Worm (Caenorhabditis elegans) whole organism, young adult: ENCODE measurements around the gene ymel-1.

Source experiments
- B0035.1 ChIP-seq: sonication (generic microtip); optimal IDR thresholded peaks from 2 replicates; lab custom pipeline; 2016; ENCODE audit warnings: missing genetic modification characterization, mild to moderate bottlenecking, missing compliant biosample characterization, missing genotype, missing genetic modification reagents
- C06A6.2 ChIP-seq: fragments of 200-800 bp; sonication (Bioruptor generic); conservative IDR thresholded peaks from 2 replicates; pipeline ENCODE4 v1.3.6; 2022; ENCODE audit warnings: missing genetic modification characterization, missing compliant biosample characterization
- D2030.7 ChIP-seq: fragments of 200-800 bp; sonication (Bioruptor generic); IDR thresholded peaks from 2 replicates; pipeline ENCODE4 v1.3.6; 2022; ENCODE audit warnings: missing genetic modification reagents, missing genetic modification characterization, missing compliant biosample characterization
- F22D6.2 ChIP-seq: sonication (generic microtip); optimal IDR thresholded peaks from 2 replicates; lab custom pipeline; 2016; ENCODE audit warnings: mild to moderate bottlenecking, missing genetic modification characterization, missing compliant biosample characterization
- F33H1.4 ChIP-seq: fragments of 200-800 bp; sonication (Bioruptor generic); IDR thresholded peaks from 2 replicates; pipeline ENCODE4 v1.3.6; 2022; ENCODE audit warnings: missing genetic modification reagents, missing genetic modification characterization, missing compliant biosample characterization
- F37B4.10 ChIP-seq: fragments of 200-800 bp; sonication (Bioruptor generic); IDR thresholded peaks from 2 replicates; pipeline ENCODE4 v1.3.6; 2022; ENCODE audit warnings: missing genetic modification characterization, missing compliant biosample characterization
- F55B11.4 ChIP-seq: sonication (generic microtip); optimal IDR thresholded peaks from 2 replicates; lab custom pipeline; 2016; ENCODE audit warnings: missing compliant biosample characterization, missing genetic modification characterization, borderline replicate concordance; ENCODE audit not compliant: insufficient read depth
- F57A8.1 ChIP-seq: fragments of 200-800 bp; sonication (Bioruptor generic); optimal IDR thresholded peaks from 2 replicates; lab custom pipeline; 2018; ENCODE audit warnings: mild to moderate bottlenecking, missing genetic modification characterization, moderate library complexity, missing compliant biosample characterization
- K11D2.4 ChIP-seq: fragments of 200-800 bp; sonication (Bioruptor generic); IDR thresholded peaks from 2 replicates; pipeline ENCODE4 v1.3.6; 2022; ENCODE audit warnings: missing genetic modification reagents, missing genetic modification characterization, missing compliant biosample characterization
- T07F8.4 ChIP-seq: sonication (generic microtip); optimal IDR thresholded peaks from 2 replicates; lab custom pipeline; 2016; ENCODE audit warnings: mild to moderate bottlenecking, missing genetic modification characterization, moderate library complexity, missing compliant biosample characterization
- Y53F4B.3 ChIP-seq: fragments of 200-800 bp; sonication (Bioruptor generic); IDR thresholded peaks from 2 replicates; pipeline ENCODE4 v1.3.6; 2022; ENCODE audit warnings: missing genetic modification reagents, missing genetic modification characterization, missing compliant biosample characterization
- Y79H2A.3 ChIP-seq: fragments of 200-800 bp; sonication (Bioruptor generic); conservative IDR thresholded peaks from 2 replicates; pipeline ENCODE4 v1.3.6; 2022; ENCODE audit warnings: missing genetic modification reagents, missing genetic modification characterization, missing compliant biosample characterization
- ZK185.1 ChIP-seq: sonication (generic microtip); optimal IDR thresholded peaks from 2 replicates; lab custom pipeline; 2016; ENCODE audit warnings: mild to moderate bottlenecking, missing genetic modification characterization, missing compliant biosample characterization; ENCODE audit not compliant: poor library complexity, severe bottlenecking
- akir-1 ChIP-seq: fragments of 200-800 bp; sonication (Bioruptor generic); optimal IDR thresholded peaks from 2 replicates; lab custom pipeline; 2018; ENCODE audit warnings: mild to moderate bottlenecking, missing genetic modification characterization, moderate library complexity, missing compliant biosample characterization
- aptf-2 ChIP-seq: fragments of 200-800 bp; sonication (Bioruptor generic); conservative IDR thresholded peaks from 2 replicates; pipeline ENCODE4 v1.3.6; 2022; ENCODE audit warnings: missing genetic modification reagents, missing genetic modification characterization, missing compliant biosample characterization
- atf-7 ChIP-seq: sonication (generic microtip); optimal IDR thresholded peaks from 2 replicates; lab custom pipeline; 2017; ENCODE audit warnings: mild to moderate bottlenecking, missing genetic modification characterization, missing compliant biosample characterization
- attf-6 ChIP-seq: fragments of 200-800 bp; sonication (Bioruptor generic); IDR thresholded peaks from 2 replicates; pipeline ENCODE4 v1.3.6; 2022; ENCODE audit warnings: missing genetic modification reagents, missing genetic modification characterization, missing compliant biosample characterization
- bed-1 ChIP-seq: fragments of 200-800 bp; sonication (Bioruptor generic); IDR thresholded peaks from 2 replicates; pipeline ENCODE4 v1.3.6; 2022; ENCODE audit warnings: missing genetic modification reagents, missing genetic modification characterization, missing compliant biosample characterization
- ceh-58 ChIP-seq: fragments of 200-800 bp; sonication (Bioruptor generic); IDR thresholded peaks from 2 replicates; pipeline ENCODE4 v1.3.6; 2022; ENCODE audit warnings: missing genetic modification characterization, missing compliant biosample characterization
- ceh-79 ChIP-seq: sonication (generic microtip); optimal IDR thresholded peaks from 2 replicates; lab custom pipeline; 2017; ENCODE audit warnings: mild to moderate bottlenecking, missing genetic modification characterization, missing compliant biosample characterization
- chd-7 ChIP-seq: sonication (generic microtip); optimal IDR thresholded peaks from 2 replicates; lab custom pipeline; 2016; ENCODE audit warnings: mild to moderate bottlenecking, missing genetic modification characterization, moderate library complexity, missing compliant biosample characterization
- dpff-1 ChIP-seq: sonication (generic microtip); optimal IDR thresholded peaks from 2 replicates; lab custom pipeline; 2017; ENCODE audit warnings: mild to moderate bottlenecking, missing genetic modification characterization, missing compliant biosample characterization
- dpl-1 ChIP-seq: fragments of 150-350 bp; optimal IDR thresholded peaks from 2 replicates; lab custom pipeline; 2014; ENCODE audit warnings: missing biosample characterization, missing genetic modification reagents, missing genetic modification characterization
- egl-18 ChIP-seq: fragments of 200-800 bp; sonication (Bioruptor generic); IDR thresholded peaks from 2 replicates; pipeline ENCODE4 v1.3.6; 2022; ENCODE audit warnings: missing genetic modification reagents, missing genetic modification characterization, missing compliant biosample characterization
- ets-4 ChIP-seq: fragments of 200-800 bp; sonication (Bioruptor generic); optimal IDR thresholded peaks from 2 replicates; lab custom pipeline; 2018; ENCODE audit warnings: mild to moderate bottlenecking, missing genetic modification characterization, missing compliant biosample characterization
- fkh-3 ChIP-seq: sonication (generic microtip); optimal IDR thresholded peaks from 2 replicates; lab custom pipeline; 2016; ENCODE audit warnings: mild to moderate bottlenecking, missing genetic modification characterization, missing compliant biosample characterization
- hlh-12 ChIP-seq: sonication (generic microtip); optimal IDR thresholded peaks from 2 replicates; lab custom pipeline; 2016; ENCODE audit warnings: missing genetic modification characterization, missing compliant biosample characterization
- hlh-26 ChIP-seq: fragments of 200-800 bp; sonication (Bioruptor generic); conservative IDR thresholded peaks from 2 replicates; pipeline ENCODE4 v1.3.6; 2022; ENCODE audit warnings: missing genetic modification reagents, missing genetic modification characterization, missing compliant biosample characterization
- hmg-1.2 ChIP-seq: fragments of 200-800 bp; sonication (Bioruptor generic); IDR thresholded peaks from 2 replicates; pipeline ENCODE4 v1.3.6; 2022; ENCODE audit warnings: missing genetic modification reagents, missing genetic modification characterization, missing compliant biosample characterization
- hmg-20 ChIP-seq: fragments of 200-800 bp; sonication (Bioruptor generic); IDR thresholded peaks from 2 replicates; pipeline ENCODE4 v1.3.6; 2022; ENCODE audit warnings: missing genetic modification reagents, missing genetic modification characterization, missing compliant biosample characterization
- hrde-1 ChIP-seq: sonication (generic microtip); optimal IDR thresholded peaks from 2 replicates; lab custom pipeline; 2016; ENCODE audit warnings: missing genetic modification characterization, mild to moderate bottlenecking, missing compliant biosample characterization, moderate library complexity, missing genotype, missing genetic modification reagents, borderline replicate concordance
- lag-1 ChIP-seq: fragments of 200-800 bp; sonication (Bioruptor generic); IDR thresholded peaks from 2 replicates; pipeline ENCODE4 v1.3.6; 2022; ENCODE audit warnings: missing genetic modification reagents, missing genetic modification characterization, missing compliant biosample characterization
- lin-54 ChIP-seq: fragments of 200-800 bp; sonication (Bioruptor generic); optimal IDR thresholded peaks from 2 replicates; lab custom pipeline; 2018; ENCODE audit warnings: mild to moderate bottlenecking, missing genetic modification characterization, missing compliant biosample characterization
- lsl-1 ChIP-seq: fragments of 200-800 bp; sonication (Bioruptor generic); optimal IDR thresholded peaks from 2 replicates; lab custom pipeline; 2018; ENCODE audit warnings: mild to moderate bottlenecking, missing genetic modification characterization, moderate library complexity, missing compliant biosample characterization
- madf-10 ChIP-seq: sonication (generic microtip); optimal IDR thresholded peaks from 2 replicates; lab custom pipeline; 2016; ENCODE audit warnings: mild to moderate bottlenecking, missing genetic modification characterization, missing compliant biosample characterization
- mes-4 ChIP-seq: sonication (generic microtip); optimal IDR thresholded peaks from 2 replicates; lab custom pipeline; 2016; ENCODE audit warnings: missing genotype, missing genetic modification characterization, missing compliant biosample characterization
- nfyb-1 ChIP-seq: fragments of 200-800 bp; sonication (Bioruptor generic); IDR thresholded peaks from 2 replicates; pipeline ENCODE4 v1.3.6; 2022; ENCODE audit warnings: missing genetic modification reagents, missing genetic modification characterization, missing compliant biosample characterization
- nhr-120 ChIP-seq: fragments of 200-800 bp; sonication (Bioruptor generic); IDR thresholded peaks from 2 replicates; pipeline ENCODE4 v1.3.6; 2022; ENCODE audit warnings: missing genetic modification characterization, missing compliant biosample characterization
- nhr-179 ChIP-seq: sonication (generic microtip); optimal IDR thresholded peaks from 2 replicates; lab custom pipeline; 2016; ENCODE audit warnings: mild to moderate bottlenecking, missing genetic modification characterization, missing compliant biosample characterization
- nhr-80 ChIP-seq: sonication (generic microtip); optimal IDR thresholded peaks from 2 replicates; lab custom pipeline; 2016; ENCODE audit warnings: missing genetic modification characterization, missing compliant biosample characterization
- nhr-90 ChIP-seq: sonication (generic microtip); optimal IDR thresholded peaks from 2 replicates; lab custom pipeline; 2016; ENCODE audit warnings: missing genotype, mild to moderate bottlenecking, missing genetic modification characterization, missing compliant biosample characterization
- sdz-38 ChIP-seq: sonication (generic microtip); optimal IDR thresholded peaks from 2 replicates; lab custom pipeline; 2016; ENCODE audit warnings: missing genotype, missing genetic modification characterization, missing compliant biosample characterization
- snpc-1.3 ChIP-seq: sonication (generic microtip); optimal IDR thresholded peaks from 2 replicates; lab custom pipeline; 2017; ENCODE audit warnings: missing genetic modification characterization, mild to moderate bottlenecking, missing compliant biosample characterization, antibody characterized with exemption, moderate library complexity, missing genotype, missing genetic modification reagents; ENCODE audit not compliant: insufficient read depth
- sptf-2 ChIP-seq: fragments of 200-800 bp; sonication (Bioruptor generic); optimal IDR thresholded peaks from 2 replicates; lab custom pipeline; 2018; ENCODE audit warnings: mild to moderate bottlenecking, missing genetic modification characterization, missing compliant biosample characterization
- unc-62 ChIP-seq: fragments of 150-350 bp; optimal IDR thresholded peaks from 2 replicates; lab custom pipeline; 2014; ENCODE audit warnings: missing biosample characterization, missing genetic modification reagents, missing genetic modification characterization
- zfh-2 ChIP-seq: fragments of 200-800 bp; sonication (Bioruptor generic); conservative IDR thresholded peaks from 2 replicates; pipeline ENCODE4 v1.3.6; 2022; ENCODE audit warnings: missing genetic modification reagents, missing genetic modification characterization, missing compliant biosample characterization
- ztf-22 ChIP-seq: fragments of 200-800 bp; sonication (Bioruptor generic); optimal IDR thresholded peaks from 2 replicates; lab custom pipeline; 2018; ENCODE audit warnings: mild to moderate bottlenecking, missing genetic modification characterization, moderate library complexity, missing compliant biosample characterization
- ztf-28 ChIP-seq: fragments of 200-800 bp; sonication (Bioruptor generic); IDR thresholded peaks from 2 replicates; pipeline ENCODE4 v1.3.6; 2022; ENCODE audit warnings: missing genetic modification reagents, missing genetic modification characterization, missing compliant biosample characterization
- ztf-3 ChIP-seq: fragments of 200-800 bp; sonication (Bioruptor generic); optimal IDR thresholded peaks from 2 replicates; lab custom pipeline; 2018; ENCODE audit warnings: mild to moderate bottlenecking, missing genetic modification characterization, missing compliant biosample characterization

ymel-1 gene

DNA sequence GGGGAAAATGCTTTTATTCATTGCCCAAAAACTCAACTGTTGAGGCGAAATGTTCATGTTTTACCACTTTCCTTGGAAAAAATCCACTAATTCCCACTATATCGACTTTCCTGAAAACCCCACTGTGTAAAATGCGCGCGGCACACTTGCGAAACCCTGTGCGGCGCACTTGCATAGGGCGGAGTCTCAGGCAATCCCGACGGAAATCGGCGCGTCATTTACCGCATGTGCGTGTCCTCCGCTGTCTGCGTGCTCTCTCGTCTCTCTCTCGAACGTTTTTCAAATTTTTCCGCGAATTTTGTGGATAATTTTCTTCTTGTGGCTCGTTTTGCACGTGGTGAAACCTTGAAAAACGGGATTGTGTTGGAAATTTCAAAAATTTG, 45.2 kb downstream of the ymel-1 start, which contains the start of gene atx-2 (continued):
- TF ChIP-seq madf-10 (tag; lab: Kevin White, UChicago): peak; percentile 89
- TF ChIP-seq hrde-1 (tag; lab: Kevin White, UChicago): peak; percentile 88
- TF ChIP-seq nhr-90 (tag; lab: Kevin White, UChicago): peak; percentile 85
- peak; percentile 35 for TF ChIP-seq dpl-1 (GFP tag; lab: Kevin White, UChicago)
- peak; percentile 92 for TF ChIP-seq chd-7 (tag; lab: Kevin White, UChicago)
- no peak for TF ChIP-seq mes-4 (tag; lab: Kevin White, UChicago)
- peak; percentile 15 for TF ChIP-seq hlh-12 (tag; lab: Kevin White, UChicago)
- TF ChIP-seq F55B11.4 (tag; lab: Kevin White, UChicago): no peak
- peak; percentile 71 for TF ChIP-seq F33H1.4 (GFP tag; lab: Robert Waterston, UW)
- peak; percentile 91 for TF ChIP-seq lin-54
- no peak for TF ChIP-seq bed-1 (GFP tag; lab: Robert Waterston, UW)
- TF ChIP-seq zfh-2 (GFP tag; lab: Robert Waterston, UW): peak; percentile 97
- TF ChIP-seq hlh-26 (GFP tag; lab: Robert Waterston, UW): no peak
- no peak for TF ChIP-seq nhr-120 (GFP tag; lab: Robert Waterston, UW)
- TF ChIP-seq sptf-2 (GFP tag; lab: Kevin White, UChicago): peak; percentile 88
- peak; percentile 88 for TF ChIP-seq ets-4 (GFP tag; lab: Kevin White, UChicago)
- peak; percentile 67 for TF ChIP-seq B0035.1 (tag; lab: Kevin White, UChicago)
- peak; percentile 83 for TF ChIP-seq atf-7 (tag; lab: Kevin White, UChicago)
- TF ChIP-seq T07F8.4 (tag; lab: Kevin White, UChicago): peak; percentile 1
- no peak for TF ChIP-seq nhr-179
- no peak for TF ChIP-seq F57A8.1 (GFP tag; lab: Kevin White, UChicago)
- peak; percentile 79 for TF ChIP-seq attf-6 (GFP tag; lab: Robert Waterston, UW)
- TF ChIP-seq aptf-2 (GFP tag; lab: Robert Waterston, UW): peak; percentile 80
- no peak for TF ChIP-seq ztf-3 (GFP tag; lab: Kevin White, UChicago)
- TF ChIP-seq D2030.7: peak; percentile 87
- peak; percentile 78 for TF ChIP-seq F22D6.2
- TF ChIP-seq F37B4.10 (GFP tag; lab: Robert Waterston, UW): 0 out of 2 replicates have a peak, but pooled peaks have one; percentile 87
- peak; percentile 67 for TF ChIP-seq nhr-80 (tag; lab: Kevin White, UChicago)
- TF ChIP-seq unc-62 (GFP tag; lab: Kevin White, UChicago): no peak
- peak; percentile 95 for TF ChIP-seq ztf-28 (GFP tag; lab: Robert Waterston, UW)
- TF ChIP-seq lsl-1 (GFP tag; lab: Kevin White, UChicago): peak; percentile 76
- peak; percentile 58 for TF ChIP-seq snpc-1.3 (tag; lab: Kevin White, UChicago)
- TF ChIP-seq fkh-3 (tag; lab: Kevin White, UChicago): no peak
- TF ChIP-seq sdz-38 (tag; lab: Kevin White, UChicago): no peak
- peak; percentile 83 for TF ChIP-seq hmg-20 (GFP tag; lab: Robert Waterston, UW)
- TF ChIP-seq akir-1 (GFP tag; lab: Kevin White, UChicago): peak; percentile 47
- TF ChIP-seq ZK185.1: peak; percentile 96
- peak; percentile 93 for TF ChIP-seq nfyb-1 (GFP tag; lab: Robert Waterston, UW)
- TF ChIP-seq lag-1: no peak
- TF ChIP-seq K11D2.4 (GFP tag; lab: Robert Waterston, UW): peak; percentile 91
- peak; percentile 93 for TF ChIP-seq Y79H2A.3 (GFP tag; lab: Robert Waterston, UW)
- 0 out of 2 replicates have a peak, but pooled peaks have one; percentile 64 for TF ChIP-seq ceh-58 (GFP tag; lab: Robert Waterston, UW)
- peak; percentile 83 for TF ChIP-seq hmg-1.2 (GFP tag; lab: Robert Waterston, UW)
- no peak for TF ChIP-seq Y53F4B.3 (GFP tag; lab: Robert Waterston, UW)
- peak; percentile 4 for TF ChIP-seq ceh-79 (tag; lab: Kevin White, UChicago)
- peak; percentile 94 for TF ChIP-seq C06A6.2 (GFP tag; lab: Robert Waterston, UW)
- peak; percentile 42 for TF ChIP-seq ztf-22 (GFP tag; lab: Kevin White, UChicago)
- no peak for TF ChIP-seq egl-18 (GFP tag; lab: Robert Waterston, UW)
- no peak for TF ChIP-seq dpff-1 (tag; lab: Kevin White, UChicago)
